Worm (Caenorhabditis elegans) whole organism, L3 larva: ENCODE data around the gene R10E9.4.

ENCODE experiments used
- ama-1 ChIP-seq: fragments of 150-350 bp; optimal IDR thresholded peaks from 2 replicates; lab custom pipeline; 2018
- elt-1 ChIP-seq: fragments of 150-350 bp; optimal IDR thresholded peaks from 2 replicates; lab custom pipeline; 2014; ENCODE audit warnings: missing biosample characterization, missing genetic modification characterization
- mml-1 ChIP-seq: fragments of 150-350 bp; sonication (generic microtip); optimal IDR thresholded peaks from 3 replicates; lab custom pipeline; 2014; ENCODE audit warnings: missing biosample characterization, missing genetic modification characterization
- nhr-28 ChIP-seq: fragments of 150-350 bp; optimal IDR thresholded peaks from 2 replicates; lab custom pipeline; 2014; ENCODE audit warnings: missing biosample characterization, missing genetic modification characterization

- TF ChIP-seq mml-1 (tag; lab: Kevin White, UChicago) (no peak), ama-1 (no peak), elt-1 (no peak), nhr-28 (tag; lab: Kevin White, UChicago) (no peak)
Measured at ce11 chrIII:3979980-3980631, 7.5 kb upstream of the R10E9.4 start.
